Worm (Caenorhabditis elegans) whole organism, L2 larva: ENCODE measurements around the gene Y75B8A.31.

Experiments used
- C34F6.9 ChIP-seq: fragments of 150-350 bp; optimal IDR thresholded peaks from 2 replicates; lab custom pipeline; 2014; ENCODE audit warnings: missing biosample characterization, missing genetic modification characterization
- F13H6.1 ChIP-seq: sonication (generic microtip); optimal IDR thresholded peaks from 2 replicates; lab custom pipeline; 2016; ENCODE audit warnings: missing genetic modification characterization, missing compliant biosample characterization
- R02D3.7 ChIP-seq: fragments of 150-350 bp; optimal IDR thresholded peaks from 2 replicates; lab custom pipeline; 2014; ENCODE audit warnings: missing biosample characterization, missing genetic modification characterization
- Y55F3AM.14 ChIP-seq: fragments of 200-800 bp; sonication (Bioruptor generic); optimal IDR thresholded peaks from 2 replicates; lab custom pipeline; 2018; ENCODE audit warnings: mild to moderate bottlenecking, missing genetic modification characterization, missing compliant biosample characterization
- ZK546.5 ChIP-seq: sonication (generic microtip); optimal IDR thresholded peaks from 2 replicates; lab custom pipeline; 2017; ENCODE audit warnings: missing biosample characterization, missing genetic modification characterization
- alr-1 ChIP-seq: fragments of 150-350 bp; optimal IDR thresholded peaks from 2 replicates; lab custom pipeline; 2014; ENCODE audit warnings: missing biosample characterization, missing genetic modification characterization
- aly-2 ChIP-seq: fragments of 150-350 bp; optimal IDR thresholded peaks from 2 replicates; lab custom pipeline; 2014; ENCODE audit warnings: missing biosample characterization, missing genetic modification characterization
- ama-1 ChIP-seq: fragments of 150-350 bp; optimal IDR thresholded peaks from 2 replicates; lab custom pipeline; 2018; ENCODE audit warnings: inconsistent platforms
- blmp-1 ChIP-seq: sonication (generic microtip); optimal IDR thresholded peaks from 2 replicates; lab custom pipeline; 2017; ENCODE audit warnings: missing genetic modification characterization, mild to moderate bottlenecking, missing compliant biosample characterization, antibody characterized with exemption, moderate library complexity; ENCODE audit not compliant: insufficient read depth
- ceh-16 ChIP-seq: fragments of 150-350 bp; optimal IDR thresholded peaks from 2 replicates; lab custom pipeline; 2014; ENCODE audit warnings: missing biosample characterization, missing genetic modification characterization
- ceh-82 ChIP-seq: fragments of 150-350 bp; optimal IDR thresholded peaks from 2 replicates; lab custom pipeline; 2014; ENCODE audit warnings: missing biosample characterization, missing genetic modification characterization
- crh-2 ChIP-seq: sonication (generic microtip); optimal IDR thresholded peaks from 2 replicates; lab custom pipeline; 2017; ENCODE audit warnings: missing biosample characterization, missing genetic modification characterization
- dmd-4 ChIP-seq: sonication (generic microtip); optimal IDR thresholded peaks from 2 replicates; lab custom pipeline; 2017; ENCODE audit warnings: missing biosample characterization, missing genetic modification characterization
- egl-27 ChIP-seq: sonication (generic microtip); optimal IDR thresholded peaks from 3 replicates; lab custom pipeline; 2017; ENCODE audit warnings: missing biosample characterization, missing genetic modification reagents, missing genetic modification characterization
- elt-1 ChIP-seq: fragments of 150-350 bp; optimal IDR thresholded peaks from 2 replicates; lab custom pipeline; 2014; ENCODE audit warnings: missing biosample characterization, missing genetic modification characterization
- elt-3 ChIP-seq: sonication (generic microtip); optimal IDR thresholded peaks from 2 replicates; lab custom pipeline; 2017; ENCODE audit warnings: missing biosample characterization, missing genetic modification characterization
- fos-1 ChIP-seq: fragments of 150-350 bp; optimal IDR thresholded peaks from 2 replicates; lab custom pipeline; 2014; ENCODE audit warnings: missing biosample characterization, missing genetic modification characterization
- gmeb-1 ChIP-seq: fragments of 150-350 bp; optimal IDR thresholded peaks from 2 replicates; lab custom pipeline; 2014; ENCODE audit warnings: missing biosample characterization, missing genetic modification characterization
- lin-11 ChIP-seq: fragments of 150-350 bp; sonication (generic microtip); optimal IDR thresholded peaks from 2 replicates; lab custom pipeline; 2014; ENCODE audit warnings: missing biosample characterization, missing genetic modification characterization, inconsistent platforms, mixed read lengths
- lin-13 ChIP-seq: fragments of 150-350 bp; optimal IDR thresholded peaks from 2 replicates; lab custom pipeline; 2014; ENCODE audit warnings: missing biosample characterization, missing genetic modification reagents, missing genetic modification characterization
- lin-39 ChIP-seq: fragments of 150-350 bp; optimal IDR thresholded peaks from 2 replicates; lab custom pipeline; 2014; ENCODE audit warnings: missing biosample characterization, missing genetic modification reagents, missing genetic modification characterization
- lsy-2 ChIP-seq, 2 experiments: fragments of 150-350 bp in 1 of 2; sonication (generic microtip) in 1 of 2; optimal IDR thresholded peaks; 2 replicates each; lab custom pipeline; 2014 to 2017; ENCODE audit warnings: missing biosample characterization in 2 of 2, missing genetic modification characterization in 2 of 2
- mab-5 ChIP-seq: fragments of 150-350 bp; optimal IDR thresholded peaks from 2 replicates; lab custom pipeline; 2014; ENCODE audit warnings: missing biosample characterization, missing genetic modification characterization
- mbf-1 ChIP-seq: sonication (generic microtip); optimal IDR thresholded peaks from 2 replicates; lab custom pipeline; 2017; ENCODE audit warnings: missing biosample characterization, missing genetic modification characterization
- mdl-1 ChIP-seq, 2 experiments: fragments of 150-350 bp in 1 of 2; sonication (generic microtip) in 1 of 2; optimal IDR thresholded peaks; 2 replicates each; lab custom pipeline; 2017; ENCODE audit warnings: missing biosample characterization in 2 of 2, missing genetic modification characterization in 2 of 2
- nhr-10 ChIP-seq: sonication (generic microtip); optimal IDR thresholded peaks from 2 replicates; lab custom pipeline; 2017; ENCODE audit warnings: missing biosample characterization, missing genetic modification characterization
- nhr-11 ChIP-seq: fragments of 150-350 bp; optimal IDR thresholded peaks from 2 replicates; lab custom pipeline; 2014; ENCODE audit warnings: missing biosample characterization, missing genetic modification characterization
- nhr-12 ChIP-seq: fragments of 150-350 bp; optimal IDR thresholded peaks from 2 replicates; lab custom pipeline; 2014; ENCODE audit warnings: missing biosample characterization, missing genetic modification characterization
- nhr-129 ChIP-seq: fragments of 150-350 bp; optimal IDR thresholded peaks from 2 replicates; lab custom pipeline; 2014; ENCODE audit warnings: missing biosample characterization, missing genetic modification characterization
- nhr-21 ChIP-seq: fragments of 150-350 bp; optimal IDR thresholded peaks from 2 replicates; lab custom pipeline; 2014; ENCODE audit warnings: missing biosample characterization, missing genetic modification characterization
- nhr-23 ChIP-seq: fragments of 150-350 bp; optimal IDR thresholded peaks from 2 replicates; lab custom pipeline; 2014; ENCODE audit warnings: missing biosample characterization, missing genetic modification reagents, missing genetic modification characterization
- nhr-237 ChIP-seq: fragments of 150-350 bp; optimal IDR thresholded peaks from 2 replicates; lab custom pipeline; 2014; ENCODE audit warnings: missing biosample characterization, missing genetic modification characterization
- nhr-25 ChIP-seq: fragments of 150-350 bp; sonication (generic microtip); optimal IDR thresholded peaks from 3 replicates; lab custom pipeline; 2014; ENCODE audit warnings: missing biosample characterization, missing genetic modification characterization
- nhr-6 ChIP-seq: fragments of 150-350 bp; optimal IDR thresholded peaks from 2 replicates; lab custom pipeline; 2014; ENCODE audit warnings: missing biosample characterization, missing genetic modification characterization
- nhr-77 ChIP-seq: fragments of 150-350 bp; optimal IDR thresholded peaks from 2 replicates; lab custom pipeline; 2014; ENCODE audit warnings: missing biosample characterization, missing genetic modification characterization
- peb-1 ChIP-seq: fragments of 150-350 bp; optimal IDR thresholded peaks from 2 replicates; lab custom pipeline; 2014; ENCODE audit warnings: missing biosample characterization, missing genetic modification characterization
- sem-4 ChIP-seq: fragments of 150-350 bp; optimal IDR thresholded peaks from 2 replicates; lab custom pipeline; 2014; ENCODE audit warnings: missing biosample characterization, missing genetic modification reagents, missing genetic modification characterization
- skn-1 ChIP-seq: sonication (generic microtip); optimal IDR thresholded peaks from 2 replicates; lab custom pipeline; 2017; ENCODE audit warnings: missing biosample characterization, missing genetic modification characterization
- sma-3 ChIP-seq: sonication (generic microtip); optimal IDR thresholded peaks from 2 replicates; lab custom pipeline; 2016; ENCODE audit warnings: missing genetic modification reagents, missing genetic modification characterization, missing compliant biosample characterization
- sma-9 ChIP-seq, 2 experiments: fragments of 150-350 bp in 1 of 2; sonication (generic microtip) in 1 of 2; optimal IDR thresholded peaks; 2 replicates each; lab custom pipeline; 2014 to 2016; ENCODE audit warnings: missing genetic modification characterization in 2 of 2, mild to moderate bottlenecking in 1 of 2, missing biosample characterization in 1 of 2, missing compliant biosample characterization in 1 of 2, missing genetic modification reagents in 1 of 2, moderate library complexity in 1 of 2
- snpc-4 ChIP-seq: fragments of 150-350 bp; optimal IDR thresholded peaks from 2 replicates; lab custom pipeline; 2014; ENCODE audit warnings: missing biosample characterization, missing genetic modification characterization
- unc-39 ChIP-seq: fragments of 150-350 bp; optimal IDR thresholded peaks from 2 replicates; lab custom pipeline; 2014; ENCODE audit warnings: missing biosample characterization, missing genetic modification characterization
- unc-55 ChIP-seq: fragments of 150-350 bp; sonication (generic microtip); optimal IDR thresholded peaks from 3 replicates; lab custom pipeline; 2014; ENCODE audit warnings: missing biosample characterization, missing genetic modification reagents, missing genetic modification characterization
- unc-62 ChIP-seq: fragments of 150-350 bp; optimal IDR thresholded peaks from 2 replicates; lab custom pipeline; 2014; ENCODE audit warnings: missing biosample characterization, missing genetic modification reagents, missing genetic modification characterization
- zag-1 ChIP-seq: fragments of 150-350 bp; optimal IDR thresholded peaks from 2 replicates; lab custom pipeline; 2014; ENCODE audit warnings: missing biosample characterization, missing genetic modification characterization
- ztf-1 ChIP-seq: fragments of 200-800 bp; sonication (Bioruptor generic); conservative IDR thresholded peaks from 2 replicates; pipeline ENCODE4 v1.3.6; 2022; ENCODE audit warnings: missing genetic modification characterization, missing compliant biosample characterization
- ztf-11 ChIP-seq: sonication (generic microtip); optimal IDR thresholded peaks from 2 replicates; lab custom pipeline; 2017; ENCODE audit warnings: missing biosample characterization, missing genetic modification characterization
- ztf-4 ChIP-seq: fragments of 150-350 bp; optimal IDR thresholded peaks from 2 replicates; lab custom pipeline; 2014; ENCODE audit warnings: missing biosample characterization, missing genetic modification characterization

Gene Y75B8A.31

DNA sequence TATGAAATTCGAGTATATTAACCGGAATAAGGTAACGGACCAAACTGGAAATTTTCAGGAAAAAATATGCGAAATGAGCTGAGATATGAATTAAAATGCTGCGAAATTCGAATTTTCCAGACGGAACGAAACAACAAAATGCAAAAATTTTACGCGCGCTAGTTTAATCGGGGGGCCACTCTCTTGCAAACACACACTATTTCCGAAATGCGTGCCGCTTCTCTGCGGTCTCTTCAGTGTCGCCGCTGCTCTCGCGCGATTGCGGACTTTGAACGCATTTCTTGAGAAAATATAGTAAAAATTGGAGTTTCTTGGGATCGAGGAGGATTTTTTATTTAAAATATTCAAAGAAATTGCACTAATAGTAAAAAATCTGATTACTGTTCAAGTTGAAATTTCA is 18.0 kb downstream of the Y75B8A.31 start:
- TF ChIP-seq gmeb-1 (tag; lab: Kevin White, UChicago), result peak; percentile 3
- TF ChIP-seq lin-11 (tag; lab: Kevin White, UChicago), result peak; percentile 75
- TF ChIP-seq unc-55 (GFP tag; lab: Kevin White, UChicago), result peak; percentile 68
- no peak for TF ChIP-seq egl-27 (tag; lab: Kevin White, UChicago)
- TF ChIP-seq sem-4, result peak; percentile 56
- TF ChIP-seq peb-1, result no peak
- peak; percentile 15 for TF ChIP-seq mbf-1 (tag; lab: Kevin White, UChicago)
- peak; percentile 2 for TF ChIP-seq nhr-129 (tag; lab: Kevin White, UChicago)

- TF ChIP-seq nhr-11 (no peak), blmp-1 (tag; lab: Kevin White, UChicago) (no peak), lsy-2 (tag; optimal IDR thresholded peaks at IDR 0.05; lab: Kevin White, UChicago) (peak; percentile 59 to 77), ceh-16 (tag; lab: Kevin White, UChicago) (no peak), mdl-1 (tag; optimal IDR thresholded peaks at IDR 0.05; lab: Kevin White, UChicago) (no peak), R02D3.7 (tag; lab: Kevin White, UChicago) (no peak), lin-11 (tag; lab: Kevin White, UChicago) (no peak), Y55F3AM.14 (GFP tag; lab: Kevin White, UChicago) (no peak), ZK546.5 (no peak), dmd-4 (no peak), nhr-12 (tag; lab: Kevin White, UChicago) (no peak), lin-13 (GFP tag; lab: Kevin White, UChicago) (peak; percentile 75), alr-1 (tag; lab: Kevin White, UChicago) (no peak), peb-1 (no peak), gmeb-1 (tag; lab: Kevin White, UChicago) (peak; percentile 70), ama-1 (lab: Kevin White, UChicago) (peak; percentile 49), fos-1 (tag; lab: Kevin White, UChicago) (no peak), ztf-1 (no peak), nhr-6 (peak; percentile 17), unc-55 (GFP tag; lab: Kevin White, UChicago) (peak; percentile 75), aly-2 (tag; lab: Kevin White, UChicago) (no peak), F13H6.1 (tag; lab: Kevin White, UChicago) (peak; percentile 60), mab-5 (tag; lab: Kevin White, UChicago) (peak; percentile 54), C34F6.9 (peak; percentile 51), unc-62 (GFP tag; lab: Kevin White, UChicago) (no peak), snpc-4 (tag; lab: Kevin White, UChicago) (peak; percentile 35), nhr-129 (tag; lab: Kevin White, UChicago) (peak; percentile 66), mbf-1 (tag; lab: Kevin White, UChicago) (no peak), sma-9 (GFP tag; optimal IDR thresholded peaks at IDR 0.05; lab: Kevin White, UChicago) (peak; percentile 67), sma-9 (tag; optimal IDR thresholded peaks at IDR 0.05; lab: Kevin White, UChicago) (no peak), nhr-10 (tag; lab: Kevin White, UChicago) (no peak), skn-1 (peak; percentile 81), elt-1 (tag; lab: Kevin White, UChicago) (no peak), sem-4 (no peak), ztf-11 (tag; lab: Kevin White, UChicago) (no peak), elt-3 (tag; lab: Kevin White, UChicago) (no peak), unc-39 (no peak), nhr-77 (tag; lab: Kevin White, UChicago) (no peak), ztf-4 (tag; lab: Kevin White, UChicago) (no peak), egl-27 (tag; lab: Kevin White, UChicago) (no peak), crh-2 (tag; lab: Kevin White, UChicago) (peak; percentile 22), nhr-21 (tag; lab: Kevin White, UChicago) (no peak), nhr-23 (tag; lab: Kevin White, UChicago) (no peak), sma-3 (GFP tag; lab: Kevin White, UChicago) (peak; percentile 53), nhr-25 (tag; lab: Kevin White, UChicago) (peak; percentile 8), nhr-237 (tag; lab: Kevin White, UChicago) (no peak), zag-1 (tag; lab: Kevin White, UChicago) (no peak), ceh-82 (tag; lab: Kevin White, UChicago) (no peak), lin-39 (no peak)
Observed at ce11 chrIII:12370011-12370506, 18.6 kb downstream of the Y75B8A.31 start, which contains the start of gene rpt-6. Gene rpt-6 (plus strand): TSS chrIII:12370456.
